Fruit fly (Drosophila melanogaster) whole organism, embryonic: Measurements from ENCODE around the gene Inx5.

Experiments used
- CG10321 ChIP-seq: fragments of 200-800 bp; sonication (Bioruptor generic); IDR thresholded peaks from 2 replicates; pipeline ENCODE4 v1.3.6; 2022; ENCODE audit warnings: missing biosample characterization, missing genetic modification characterization
- CG10979 ChIP-seq: fragments of 200-800 bp; sonication (Bioruptor generic); optimal IDR thresholded peaks from 2 replicates; lab custom pipeline; 2018; ENCODE audit warnings: missing biosample characterization, mild to moderate bottlenecking, missing genetic modification characterization, moderate library complexity
- CG11247 ChIP-seq: fragments of 200-800 bp; sonication (Bioruptor generic); IDR thresholded peaks from 2 replicates; pipeline ENCODE4 v1.3.6; 2022; ENCODE audit warnings: missing biosample characterization, missing genetic modification characterization
- CG13624 ChIP-seq: fragments of 200-800 bp; sonication (Bioruptor generic); optimal IDR thresholded peaks from 2 replicates; lab custom pipeline; 2016; ENCODE audit warnings: missing biosample characterization, missing genetic modification characterization
- CG15269 ChIP-seq: fragments of 200-800 bp; sonication (Bioruptor generic); optimal IDR thresholded peaks from 2 replicates; lab custom pipeline; 2018; ENCODE audit warnings: missing biosample characterization, mild to moderate bottlenecking, missing genetic modification characterization, moderate library complexity
- CG15479 ChIP-seq: fragments of 200-800 bp; sonication (Bioruptor generic); optimal IDR thresholded peaks from 3 replicates; lab custom pipeline; 2019; ENCODE audit warnings: missing biosample characterization, mild to moderate bottlenecking, missing genetic modification characterization, moderate library complexity
- CG17328 ChIP-seq: fragments of 200-800 bp; sonication (Bioruptor generic); IDR thresholded peaks from 2 replicates; pipeline ENCODE4 v1.3.6; 2022; ENCODE audit warnings: missing biosample characterization, missing genetic modification characterization
- CG18599 ChIP-seq: fragments of 200-800 bp; sonication (Bioruptor generic); optimal IDR thresholded peaks from 3 replicates; lab custom pipeline; 2017; ENCODE audit warnings: missing biosample characterization, missing genetic modification characterization, mild to moderate bottlenecking, moderate library complexity, missing genetic modification reagents
- CG2120 ChIP-seq: fragments of 200-800 bp; sonication (Bioruptor generic); optimal IDR thresholded peaks from 3 replicates; lab custom pipeline; 2016; ENCODE audit warnings: missing biosample characterization, missing genetic modification characterization
- CG30403 ChIP-seq: fragments of 200-800 bp; sonication (Bioruptor generic); optimal IDR thresholded peaks from 3 replicates; lab custom pipeline; 2016; ENCODE audit warnings: missing biosample characterization, missing genetic modification characterization
- CG4328 ChIP-seq: fragments of 200-800 bp; sonication (Bioruptor generic); optimal IDR thresholded peaks from 3 replicates; lab custom pipeline; 2017; ENCODE audit warnings: missing biosample characterization, missing genetic modification reagents, missing genetic modification characterization
- CG8924 ChIP-seq: fragments of 200-800 bp; optimal IDR thresholded peaks from 3 replicates; lab custom pipeline; 2019; ENCODE audit warnings: missing biosample characterization, mild to moderate bottlenecking, missing genetic modification characterization, moderate library complexity
- CG9609 ChIP-seq: fragments of 200-800 bp; sonication (Bioruptor generic); optimal IDR thresholded peaks from 3 replicates; lab custom pipeline; 2016; ENCODE audit warnings: missing biosample characterization, missing genetic modification characterization
- CG9727 ChIP-seq: fragments of 200-800 bp; sonication (Bioruptor generic); optimal IDR thresholded peaks from 3 replicates; lab custom pipeline; 2017; ENCODE audit warnings: missing biosample characterization, mild to moderate bottlenecking, missing genetic modification characterization
- CoRest ChIP-seq: fragments of 200-800 bp; sonication (Bioruptor generic); optimal IDR thresholded peaks from 3 replicates; lab custom pipeline; 2018; ENCODE audit warnings: missing biosample characterization, mild to moderate bottlenecking, missing genetic modification characterization, moderate library complexity
- D19A ChIP-seq: fragments of 200-800 bp; optimal IDR thresholded peaks from 3 replicates; lab custom pipeline; 2019; ENCODE audit warnings: missing biosample characterization, mild to moderate bottlenecking, missing genetic modification characterization, moderate library complexity
- Dbx ChIP-seq: fragments of 200-800 bp; sonication (Bioruptor generic); IDR thresholded peaks from 3 replicates; pipeline ENCODE4 v1.3.6; 2022; ENCODE audit warnings: missing biosample characterization, missing genetic modification characterization
- Deaf1 ChIP-seq: fragments of 200-800 bp; optimal IDR thresholded peaks from 3 replicates; lab custom pipeline; 2019; ENCODE audit warnings: missing biosample characterization, mild to moderate bottlenecking, missing genetic modification characterization, moderate library complexity
- Dek ChIP-seq: fragments of 200-800 bp; sonication (Bioruptor generic); optimal IDR thresholded peaks from 3 replicates; lab custom pipeline; 2019; ENCODE audit warnings: missing biosample characterization, mild to moderate bottlenecking, missing genetic modification characterization, moderate library complexity
- Dll ChIP-seq: fragments of 200-800 bp; sonication (Bioruptor generic); IDR thresholded peaks from 4 replicates; pipeline ENCODE4 v1.3.6; 2022; ENCODE audit warnings: missing biosample characterization, missing genetic modification characterization; ENCODE audit not compliant: partially characterized antibody
- Drgx ChIP-seq: fragments of 200-800 bp; sonication (Bioruptor generic); IDR thresholded peaks from 2 replicates; pipeline ENCODE4 v1.3.6; 2022; ENCODE audit warnings: missing biosample characterization, missing genetic modification characterization
- E2f1 ChIP-seq: fragments of 200-800 bp; sonication (Bioruptor generic); IDR thresholded peaks from 2 replicates; pipeline ENCODE4 v1.3.6; 2022; ENCODE audit warnings: missing biosample characterization, missing genetic modification characterization
- Ets65A ChIP-seq: fragments of 200-800 bp; sonication (Bioruptor generic); peaks from one replicate; lab custom pipeline; 2016; ENCODE audit warnings: missing biosample characterization, missing genetic modification characterization
- Hr3 ChIP-seq: fragments of 200-800 bp; sonication (Bioruptor generic); optimal IDR thresholded peaks from 3 replicates; lab custom pipeline; 2016; ENCODE audit warnings: missing biosample characterization, missing genetic modification characterization
- Hr51 ChIP-seq, 2 experiments: fragments of 200-800 bp; sonication (Bioruptor generic); optimal IDR thresholded peaks; 2 replicates in 1 of 2; 3 replicates in 1 of 2; lab custom pipeline; 2016 to 2018; ENCODE audit warnings: missing biosample characterization in 2 of 2, missing genetic modification characterization in 2 of 2, mild to moderate bottlenecking in 1 of 2, moderate library complexity in 1 of 2
- Hsf ChIP-seq: fragments of 200-800 bp; sonication (Bioruptor generic); optimal IDR thresholded peaks from 3 replicates; lab custom pipeline; 2016; ENCODE audit warnings: missing biosample characterization, missing genetic modification characterization
- MBD-R2 ChIP-seq: fragments of 200-800 bp; sonication (Bioruptor generic); IDR thresholded peaks from 2 replicates; pipeline ENCODE4 v1.3.6; 2022; ENCODE audit warnings: missing biosample characterization, missing genetic modification characterization
- Myb ChIP-seq: fragments of 200-800 bp; sonication (Bioruptor generic); optimal IDR thresholded peaks from 2 replicates; lab custom pipeline; 2016; ENCODE audit warnings: missing biosample characterization, missing genetic modification characterization
- Optix ChIP-seq: fragments of 200-800 bp; sonication (Bioruptor generic); IDR thresholded peaks from 3 replicates; pipeline ENCODE4 v1.3.6; 2022; ENCODE audit warnings: missing biosample characterization, missing genetic modification characterization
- PHDP ChIP-seq: fragments of 200-800 bp; sonication (Bioruptor generic); optimal IDR thresholded peaks from 3 replicates; lab custom pipeline; 2018; ENCODE audit warnings: missing biosample characterization, mild to moderate bottlenecking, missing genetic modification characterization, moderate library complexity
- Pdp1 ChIP-seq, 2 experiments: fragments of 200-800 bp; sonication (Bioruptor generic); optimal IDR thresholded peaks; 3 replicates each; lab custom pipeline; 2016; ENCODE audit warnings: missing biosample characterization in 2 of 2, missing genetic modification characterization in 2 of 2, mild to moderate bottlenecking in 1 of 2, moderate library complexity in 1 of 2
- Poxn ChIP-seq: fragments of 200-800 bp; sonication (Bioruptor generic); IDR thresholded peaks from 2 replicates; pipeline ENCODE4 v1.3.6; 2022; ENCODE audit warnings: missing biosample characterization, missing genetic modification characterization
- Xbp1 ChIP-seq: fragments of 200-800 bp; sonication (Bioruptor generic); optimal IDR thresholded peaks from 3 replicates; lab custom pipeline; 2016; ENCODE audit warnings: missing biosample characterization, mild to moderate bottlenecking, missing genetic modification characterization
- bab2 ChIP-seq: fragments of 200-800 bp; sonication (Bioruptor generic); optimal IDR thresholded peaks from 2 replicates; lab custom pipeline; 2016; ENCODE audit warnings: missing biosample characterization, missing genetic modification characterization
- chinmo ChIP-seq: fragments of 200-800 bp; sonication (Bioruptor generic); IDR thresholded peaks from 4 replicates; pipeline ENCODE4 v1.3.6; 2022; ENCODE audit warnings: missing biosample characterization, missing genetic modification characterization; ENCODE audit not compliant: partially characterized antibody
- chm ChIP-seq: fragments of 200-800 bp; sonication (Bioruptor generic); IDR thresholded peaks from 2 replicates; pipeline ENCODE4 v1.3.6; 2022; ENCODE audit warnings: missing biosample characterization, missing genetic modification characterization
- dysf ChIP-seq: fragments of 200-800 bp; sonication (Bioruptor generic); IDR thresholded peaks from 3 replicates; pipeline ENCODE4 v1.3.6; 2022; ENCODE audit warnings: missing biosample characterization, missing genetic modification characterization
- fd96Cb ChIP-seq: fragments of 200-800 bp; sonication (Bioruptor generic); optimal IDR thresholded peaks from 2 replicates; lab custom pipeline; 2018; ENCODE audit warnings: missing biosample characterization, mild to moderate bottlenecking, missing genetic modification characterization, moderate library complexity
- gcm2 ChIP-seq: fragments of 200-800 bp; sonication (Bioruptor generic); optimal IDR thresholded peaks from 2 replicates; lab custom pipeline; 2016; ENCODE audit warnings: missing biosample characterization, missing genetic modification characterization
- hkb ChIP-seq, 2 experiments: fragments of 200-800 bp in 1 of 2; fragments of >200 bp in 1 of 2; sonication (Bioruptor generic) in 1 of 2; IDR thresholded peaks in 1 of 2; optimal IDR thresholded peaks in 1 of 2; 2 replicates each; pipeline versions ENCODE4 v1.3.6 to Lab custom; 2017 to 2022; ENCODE audit warnings: missing biosample characterization in 1 of 2, missing genetic modification characterization in 1 of 2
- ind ChIP-seq: fragments of 200-800 bp; sonication (Bioruptor generic); optimal IDR thresholded peaks from 3 replicates; lab custom pipeline; 2016; ENCODE audit warnings: missing biosample characterization, missing genetic modification characterization
- mirr ChIP-seq: fragments of 200-800 bp; sonication (Bioruptor generic); optimal IDR thresholded peaks from 3 replicates; lab custom pipeline; 2018; ENCODE audit warnings: missing biosample characterization, mild to moderate bottlenecking, missing genetic modification characterization
- otp ChIP-seq: fragments of 200-800 bp; sonication (Bioruptor generic); IDR thresholded peaks from 3 replicates; pipeline ENCODE4, ENCODE4 v1.3.6; 2022; ENCODE audit warnings: missing biosample characterization, missing genetic modification characterization
- pho ChIP-seq: fragments of 200-800 bp; sonication (Bioruptor generic); optimal IDR thresholded peaks from 2 replicates; lab custom pipeline; 2016; ENCODE audit warnings: missing biosample characterization, missing genetic modification characterization
- phol ChIP-seq: fragments of 200-800 bp; sonication (Bioruptor generic); optimal IDR thresholded peaks from 3 replicates; lab custom pipeline; 2018; ENCODE audit warnings: missing biosample characterization, mild to moderate bottlenecking, missing genetic modification characterization, moderate library complexity
- pros ChIP-seq: fragments of 200-800 bp; sonication (Bioruptor generic); optimal IDR thresholded peaks from 3 replicates; lab custom pipeline; 2019; ENCODE audit warnings: missing biosample characterization, mild to moderate bottlenecking, missing genetic modification characterization, moderate library complexity
- sug ChIP-seq: fragments of 200-800 bp; optimal IDR thresholded peaks from 2 replicates; lab custom pipeline; 2019; ENCODE audit warnings: missing biosample characterization, mild to moderate bottlenecking, missing genetic modification characterization, moderate library complexity
- tin ChIP-seq: fragments of 200-800 bp; sonication (Bioruptor generic); optimal IDR thresholded peaks from 3 replicates; lab custom pipeline; 2016; ENCODE audit warnings: missing biosample characterization, missing genetic modification characterization
- unpg ChIP-seq: fragments of 200-800 bp; sonication (Bioruptor generic); optimal IDR thresholded peaks from 3 replicates; lab custom pipeline; 2018; ENCODE audit warnings: missing biosample characterization, mild to moderate bottlenecking, missing genetic modification characterization, moderate library complexity

Inx5 gene

DNA sequence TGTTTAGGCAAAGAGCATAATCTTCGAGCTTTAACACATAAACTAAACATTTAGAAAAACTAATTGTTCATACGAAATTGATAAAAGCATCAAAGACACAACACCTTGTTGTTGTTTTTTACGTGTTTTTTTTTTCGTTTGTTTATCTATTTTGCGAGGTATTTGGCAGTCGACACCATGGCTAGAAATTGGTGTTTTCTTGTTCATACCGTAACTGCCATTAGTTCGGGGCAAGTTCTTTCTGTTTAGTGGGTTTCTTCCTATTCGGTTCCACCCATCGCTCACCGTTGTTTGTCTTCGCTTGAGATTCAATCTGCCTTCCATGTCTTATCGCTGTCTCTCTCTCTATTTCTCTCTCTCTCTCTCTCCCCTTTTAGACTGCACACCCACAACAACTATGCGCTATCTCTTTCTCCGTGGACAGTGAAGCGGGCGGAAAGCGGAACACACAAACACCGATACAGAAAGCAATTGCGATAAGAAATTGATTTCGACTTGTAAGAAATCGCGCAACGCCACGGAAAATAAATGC, 24.2 kb downstream of the Inx5 start:
- peak; percentile 30 for TF ChIP-seq ind (GFP tag; lab: Kevin White, UChicago)
- TF ChIP-seq CG9609 = peak; percentile 8
- TF ChIP-seq Xbp1 (GFP tag; lab: Kevin White, UChicago) = peak; percentile 40
- TF ChIP-seq unpg (GFP tag; lab: Kevin White, UChicago) = no peak
- TF ChIP-seq CG10321 = peak; percentile 72
- peak; percentile 14; the same call in 1 of the 3 replicates for TF ChIP-seq otp
- TF ChIP-seq pros (GFP tag; lab: Kevin White, UChicago) = peak; percentile 34
- TF ChIP-seq chinmo = 0 out of 4 replicates have a peak, but pooled peaks have one; percentile 56
- TF ChIP-seq chm (GFP tag; lab: Robert Waterston, UW) = 0 out of 2 replicates have a peak, but pooled peaks have one; percentile 24
- TF ChIP-seq mirr = peak; percentile 61
- 0 out of 3 replicates have a peak, but pooled peaks have one; percentile 19 for TF ChIP-seq Dbx
- TF ChIP-seq tin (GFP tag; lab: Kevin White, UChicago) = peak; percentile 20
- no peak for TF ChIP-seq D19A (tag; lab: Kevin White, UChicago)
- no peak for TF ChIP-seq Poxn
- TF ChIP-seq CG10979 (tag; lab: Kevin White, UChicago) = peak; percentile 3
- no peak for TF ChIP-seq E2f1 (GFP tag; lab: Robert Waterston, UW)
- peak; percentile 19 for TF ChIP-seq pho
- TF ChIP-seq MBD-R2 (GFP tag; lab: Robert Waterston, UW) = peak; percentile 15; the same call in 1 of the 2 replicates
- TF ChIP-seq gcm2 = no peak
- TF ChIP-seq bab2 (GFP tag; lab: Kevin White, UChicago) = peak; percentile 80
- TF ChIP-seq Myb (GFP tag; lab: Kevin White, UChicago) = peak; percentile 22
- peak; percentile 69 for TF ChIP-seq CG15479
- TF ChIP-seq phol = peak; percentile 16
- TF ChIP-seq fd96Cb (tag; lab: Kevin White, UChicago) = peak; percentile 22
- peak; percentile 23 for TF ChIP-seq CG18599 (GFP tag; lab: Kevin White, UChicago)
- TF ChIP-seq CG15269 (tag; lab: Kevin White, UChicago) = peak; percentile 14
- peak; percentile 20 for TF ChIP-seq Hr3 (GFP tag; lab: Kevin White, UChicago)
- peak; percentile 11; the same call in 1 of the 2 replicates for TF ChIP-seq Drgx (GFP tag; lab: Robert Waterston, UW)
- TF ChIP-seq CG17328 (GFP tag; lab: Robert Waterston, UW) = 0 out of 2 replicates have a peak, but pooled peaks have one; percentile 12
- TF ChIP-seq CG9727 = peak; percentile 27
- peak in 1 of 2 experiments; percentile 38 for TF ChIP-seq Hr51 (GFP tag; optimal IDR thresholded peaks at IDR 0.05; lab: Kevin White, UChicago)
- TF ChIP-seq Dll = no peak
- no peak for TF ChIP-seq hkb (optimal IDR thresholded peaks at IDR 0.05; lab: Kevin White, UChicago)
- peak; percentile 17; the same call in 1 of the 2 replicates for TF ChIP-seq hkb (GFP tag; IDR thresholded peaks at IDR 0.05; lab: Robert Waterston, UW)
- TF ChIP-seq CoRest = peak; percentile 17
- TF ChIP-seq CG8924 (tag; lab: Kevin White, UChicago) = no peak
- peak; percentile 12 to 60 for TF ChIP-seq Pdp1 (GFP tag; optimal IDR thresholded peaks at IDR 0.05; lab: Kevin White, UChicago)
- peak; percentile 97 for TF ChIP-seq Ets65A (GFP tag; lab: Kevin White, UChicago)
- 0 out of 3 replicates have a peak, but pooled peaks have one; percentile 34 for TF ChIP-seq Optix (GFP tag; lab: Robert Waterston, UW)
- peak; percentile 30 for TF ChIP-seq sug
- TF ChIP-seq CG13624 (GFP tag; lab: Kevin White, UChicago) = peak; percentile 72
- peak; percentile 14 for TF ChIP-seq PHDP (tag; lab: Kevin White, UChicago)
- TF ChIP-seq CG4328 (GFP tag; lab: Kevin White, UChicago) = no peak
- peak; percentile 43 for TF ChIP-seq Hsf
- no peak for TF ChIP-seq CG11247 (GFP tag; lab: Robert Waterston, UW)
- TF ChIP-seq Dek (tag; lab: Kevin White, UChicago) = no peak
- 0 out of 3 replicates have a peak, but pooled peaks have one; percentile 48 for TF ChIP-seq dysf (GFP tag; lab: Robert Waterston, UW)
- peak; percentile 47 for TF ChIP-seq CG2120 (GFP tag; lab: Kevin White, UChicago)
- peak; percentile 46 for TF ChIP-seq CG30403 (GFP tag; lab: Kevin White, UChicago)
- peak; percentile 29 for TF ChIP-seq Deaf1 (tag; lab: Kevin White, UChicago)
